Fruit fly (Drosophila melanogaster): Measurements from ENCODE around the gene CG13984.

Gene CG13984

dm6 chr2L:6339010-6339897 lies 30.6 kb downstream of the CG13984 start (continued):
- peak; percentile 42 for TF ChIP-seq acj6 (GFP tag; optimal IDR thresholded peaks at IDR 0.05)
- peak; percentile 12 for TF ChIP-seq Eip75B (GFP tag; optimal IDR thresholded peaks at IDR 0.05)
- TF ChIP-seq Lpt (GFP tag; optimal IDR thresholded peaks at IDR 0.05): no peak
- peak; percentile 64 for TF ChIP-seq OdsH (GFP tag; optimal IDR thresholded peaks at IDR 0.05)
- no peak for TF ChIP-seq CG11294 (GFP tag; IDR thresholded peaks at IDR 0.05)
- no peak for TF ChIP-seq CG4318 (GFP tag; optimal IDR thresholded peaks at IDR 0.05)
- peak; percentile 20; the same call in 1 of the 2 replicates for TF ChIP-seq CG15336 (GFP tag; IDR thresholded peaks at IDR 0.05)
- peak; percentile 32 for TF ChIP-seq CG10631 (GFP tag; optimal IDR thresholded peaks at IDR 0.05)
- peak; percentile 2 for TF ChIP-seq Ets96B (tag; optimal IDR thresholded peaks at IDR 0.05)
- TF ChIP-seq Hr4 (GFP tag; optimal IDR thresholded peaks at IDR 0.05): peak; percentile 44
- peak; percentile 62 for TF ChIP-seq CG6854 (GFP tag; optimal IDR thresholded peaks at IDR 0.05)
- peak; percentile 42 for TF ChIP-seq Ets21C (GFP tag; optimal IDR thresholded peaks at IDR 0.05)
- TF ChIP-seq CG34406 (GFP tag; optimal IDR thresholded peaks at IDR 0.05): no peak

- TF ChIP-seq pdm3 (GFP tag; optimal IDR thresholded peaks at IDR 0.05): no peak
- no peak for TF ChIP-seq CG6792 (GFP tag; optimal IDR thresholded peaks at IDR 0.05)
- TF ChIP-seq Eip75B (GFP tag; optimal IDR thresholded peaks at IDR 0.05): no peak
- TF ChIP-seq dac (GFP tag; optimal IDR thresholded peaks at IDR 0.05): no peak
- TF ChIP-seq CG10669 (GFP tag; optimal IDR thresholded peaks at IDR 0.05): no peak
- TF ChIP-seq CG11902 (GFP tag; optimal IDR thresholded peaks at IDR 0.05): no peak
- no peak for TF ChIP-seq CG6276 (GFP tag; optimal IDR thresholded peaks at IDR 0.05)
- no peak for TF ChIP-seq CG32006 (GFP tag; optimal IDR thresholded peaks at IDR 0.05)
- no peak for TF ChIP-seq CG11762 (GFP tag; optimal IDR thresholded peaks at IDR 0.05; ENCODE audit: insufficient read depth)
- TF ChIP-seq svp (GFP tag): no peak
- no peak for TF ChIP-seq Lpt (GFP tag; optimal IDR thresholded peaks at IDR 0.05)
- no peak for TF ChIP-seq net (GFP tag; optimal IDR thresholded peaks at IDR 0.05)
Measured at dm6 chr2L:6340222-6340725, 31.7 kb downstream of the CG13984 start.

dm6 chr2L:6341246-6341645 lies 32.6 kb downstream of the CG13984 start:
- TF ChIP-seq Eip78C (GFP tag) (peak; percentile 29), Sox102F (GFP tag; optimal IDR thresholded peaks at IDR 0.05) (no peak)

- TF ChIP-seq CG11294 (GFP tag; IDR thresholded peaks at IDR 0.05): no peak
- TF ChIP-seq ss (GFP tag; optimal IDR thresholded peaks at IDR 0.05): no peak
- TF ChIP-seq Ets96B (tag; optimal IDR thresholded peaks at IDR 0.05): no peak
- TF ChIP-seq spab (GFP tag; optimal IDR thresholded peaks at IDR 0.05): no peak
- no peak for TF ChIP-seq CG7368 (GFP tag; optimal IDR thresholded peaks at IDR 0.05)
- no peak for TF ChIP-seq acj6 (GFP tag; optimal IDR thresholded peaks at IDR 0.05)
- TF ChIP-seq CG8632 (GFP tag; optimal IDR thresholded peaks at IDR 0.05): no peak
- peak; percentile 30 for TF ChIP-seq fkh (GFP tag; optimal IDR thresholded peaks at IDR 0.05)
- no peak for TF ChIP-seq CG6854 (GFP tag; optimal IDR thresholded peaks at IDR 0.05)
- no peak for TF ChIP-seq CG8119 (GFP tag; IDR thresholded peaks at IDR 0.05)
- no peak for TF ChIP-seq Hr39 (GFP tag; optimal IDR thresholded peaks at IDR 0.05)
- no peak for TF ChIP-seq Smox (GFP tag; optimal IDR thresholded peaks at IDR 0.05)
- TF ChIP-seq CG10631 (GFP tag; optimal IDR thresholded peaks at IDR 0.05): no peak
- no peak for TF ChIP-seq OdsH (GFP tag; optimal IDR thresholded peaks at IDR 0.05)
- no peak for TF ChIP-seq fd59A (GFP tag; optimal IDR thresholded peaks at IDR 0.05)
- no peak for TF ChIP-seq CG6808 (GFP tag; optimal IDR thresholded peaks at IDR 0.05)
- no peak for TF ChIP-seq CG11902 (GFP tag; optimal IDR thresholded peaks at IDR 0.05)
- TF ChIP-seq CG6792 (GFP tag; optimal IDR thresholded peaks at IDR 0.05): no peak
- TF ChIP-seq CG6276 (GFP tag; optimal IDR thresholded peaks at IDR 0.05): no peak
- TF ChIP-seq CG15336 (GFP tag; IDR thresholded peaks at IDR 0.05): no peak
- peak; percentile 55 for TF ChIP-seq Eip93F (GFP tag; optimal IDR thresholded peaks at IDR 0.05)
- no peak for TF ChIP-seq lz (GFP tag; optimal IDR thresholded peaks at IDR 0.05)
- no peak for TF ChIP-seq CG11762 (GFP tag; optimal IDR thresholded peaks at IDR 0.05; ENCODE audit: insufficient read depth)
- no peak for TF ChIP-seq CG4318 (GFP tag; optimal IDR thresholded peaks at IDR 0.05)
- no peak for TF ChIP-seq CG31627 (GFP tag; optimal IDR thresholded peaks at IDR 0.05)
- peak; percentile 51 for TF ChIP-seq CG1621 (tag; optimal IDR thresholded peaks at IDR 0.05)
- no peak for TF ChIP-seq topi (GFP tag; optimal IDR thresholded peaks at IDR 0.05)
- TF ChIP-seq CG16779 (tag; optimal IDR thresholded peaks at IDR 0.05): no peak
- TF ChIP-seq svp (GFP tag): peak; percentile 75
Measured at dm6 chr2L:6343084-6343873, 34.7 kb downstream of the CG13984 start.

All from whole organism, prepupa.